Fruit fly (Drosophila melanogaster): Measurements from ENCODE around the gene Sdic3.

The Sdic3 gene

DNA sequence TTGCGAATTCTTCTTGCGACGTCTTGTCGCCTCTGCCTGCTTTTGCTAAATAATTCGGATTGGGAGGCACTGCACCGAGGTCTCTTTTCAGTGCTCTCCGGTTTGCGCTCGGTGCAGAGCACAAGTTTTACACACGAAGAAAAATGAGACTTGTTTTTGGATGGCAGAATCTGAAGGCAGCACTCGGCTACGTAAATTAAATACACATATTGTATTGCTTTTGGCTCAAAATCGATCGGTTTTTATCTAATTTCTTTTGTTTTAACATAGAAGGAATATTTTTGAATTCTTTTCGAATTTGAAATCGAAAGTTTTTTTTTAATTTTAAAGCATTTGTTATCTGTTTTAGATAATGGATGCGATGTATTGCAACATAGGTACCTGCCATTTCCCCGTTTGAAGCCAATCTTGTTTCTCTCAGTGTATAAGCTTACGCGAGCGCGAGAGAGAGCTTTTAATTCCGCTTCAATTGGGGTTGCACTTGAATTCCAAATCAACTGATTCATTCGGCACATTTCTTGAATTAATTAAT is 20.5 kb downstream of the Sdic3 start, which contains the start of gene AnxB10 (continued):
- no peak for TF ChIP-seq fd64A (GFP tag; optimal IDR thresholded peaks at IDR 0.05)
- no peak for TF ChIP-seq Dref (GFP tag; IDR thresholded peaks at IDR 0.05)
- TF ChIP-seq CG18476 (GFP tag; optimal IDR thresholded peaks at IDR 0.05), result peak; percentile 52
- TF ChIP-seq Hmr (GFP tag; optimal IDR thresholded peaks at IDR 0.05), result no peak
- TF ChIP-seq bbx (GFP tag; IDR thresholded peaks at IDR 0.05; ENCODE audit: partially characterized antibody), result no peak
- TF ChIP-seq Nf-YB (GFP tag; optimal IDR thresholded peaks at IDR 0.05), result peak; percentile 11
- TF ChIP-seq CG12659 (GFP tag; optimal IDR thresholded peaks at IDR 0.05), result peak; percentile 46
- no peak for TF ChIP-seq CG42726 (GFP tag; IDR thresholded peaks at IDR 0.05; ENCODE audit: partially characterized antibody)
- TF ChIP-seq HLH4C (GFP tag; IDR thresholded peaks at IDR 0.05; ENCODE audit: partially characterized antibody), result no peak
- no peak for TF ChIP-seq kni (GFP tag; optimal IDR thresholded peaks at IDR 0.05)
- peak; percentile 39 for TF ChIP-seq Nf-YC (tag; optimal IDR thresholded peaks at IDR 0.05)
- peak; percentile 44 to 57 for TF ChIP-seq chif (GFP tag; optimal IDR thresholded peaks at IDR 0.05)
- peak; percentile 35 for TF ChIP-seq CG8089 (GFP tag; optimal IDR thresholded peaks at IDR 0.05)
- no peak for TF ChIP-seq trem (tag; optimal IDR thresholded peaks at IDR 0.05)
- peak; percentile 58 for TF ChIP-seq row (GFP tag; IDR thresholded peaks at IDR 0.05)
- no peak for TF ChIP-seq CG11696 (GFP tag; IDR thresholded peaks at IDR 0.05)
- TF ChIP-seq al (GFP tag; IDR thresholded peaks at IDR 0.05), result no peak
- TF ChIP-seq ind (GFP tag; optimal IDR thresholded peaks at IDR 0.05), result peak; percentile 73
- no peak for TF ChIP-seq CG14050 (GFP tag; IDR thresholded peaks at IDR 0.05)
- no peak for TF ChIP-seq CG33213 (GFP tag; optimal IDR thresholded peaks at IDR 0.05)
- no peak for TF ChIP-seq CG12744 (GFP tag; optimal IDR thresholded peaks at IDR 0.05)
- no peak for TF ChIP-seq CG4282 (GFP tag; optimal IDR thresholded peaks at IDR 0.05)
- TF ChIP-seq Max (GFP tag; optimal IDR thresholded peaks at IDR 0.05), result peak; percentile 54
- peak; percentile 16 for TF ChIP-seq cato (GFP tag; optimal IDR thresholded peaks at IDR 0.05; ENCODE audit: borderline replicate concordance)
- TF ChIP-seq GATAe (GFP tag; conservative IDR thresholded peaks at IDR 0.05), result no peak
- no peak for TF ChIP-seq inv (GFP tag; IDR thresholded peaks at IDR 0.05; ENCODE audit: partially characterized antibody)
- peak; percentile 40 for TF ChIP-seq CG2120 (GFP tag; optimal IDR thresholded peaks at IDR 0.05)
- no peak for TF ChIP-seq Stat92E (GFP tag; optimal IDR thresholded peaks at IDR 0.05)
- no peak for TF ChIP-seq sd (tag; optimal IDR thresholded peaks at IDR 0.05)
- no peak for TF ChIP-seq hb (GFP tag; IDR thresholded peaks at IDR 0.05; ENCODE audit: partially characterized antibody)
- peak; percentile 61 for TF ChIP-seq CG2712 (tag; optimal IDR thresholded peaks at IDR 0.05)
- no peak for TF ChIP-seq luna (GFP tag; optimal IDR thresholded peaks at IDR 0.05)
- no peak for TF ChIP-seq dan (GFP tag; IDR thresholded peaks at IDR 0.05)
- peak; percentile 17 for TF ChIP-seq Chrac-16 (GFP tag; optimal IDR thresholded peaks at IDR 0.05)
- TF ChIP-seq CG10543 (GFP tag; optimal IDR thresholded peaks at IDR 0.05), result no peak
- TF ChIP-seq CG3163 (GFP tag; optimal IDR thresholded peaks at IDR 0.05), result peak; percentile 3
- TF ChIP-seq CG13624 (GFP tag; optimal IDR thresholded peaks at IDR 0.05), result peak; percentile 26
- peak; percentile 75 for TF ChIP-seq phol (tag; optimal IDR thresholded peaks at IDR 0.05)
- no peak for TF ChIP-seq Awh (GFP tag; IDR thresholded peaks at IDR 0.05)
- peak in 1 of 2 experiments; percentile 75 for TF ChIP-seq Hr51 (GFP tag; optimal IDR thresholded peaks at IDR 0.05)
- TF ChIP-seq CG1603 (tag; optimal IDR thresholded peaks at IDR 0.05), result no peak
- TF ChIP-seq Blimp-1 (GFP tag; optimal IDR thresholded peaks at IDR 0.05), result peak; percentile 64
- peak; percentile 42 for TF ChIP-seq CG12104 (GFP tag; optimal IDR thresholded peaks at IDR 0.05)
- TF ChIP-seq gfzf (GFP tag; optimal IDR thresholded peaks at IDR 0.05), result no peak
- TF ChIP-seq CG7271 (tag; optimal IDR thresholded peaks at IDR 0.05), result no peak
- TF ChIP-seq CG17829 (tag; optimal IDR thresholded peaks at IDR 0.05), result peak; percentile 58
- TF ChIP-seq CG1602 (GFP tag; optimal IDR thresholded peaks at IDR 0.05), result peak; percentile 27
- peak; percentile 36 for TF ChIP-seq CG5180 (GFP tag; optimal IDR thresholded peaks at IDR 0.05)
- no peak for TF ChIP-seq TFAM (GFP tag; optimal IDR thresholded peaks at IDR 0.05)
